Fruit fly (Drosophila melanogaster) whole organism, embryonic: ENCODE results near the gene RAF2.

Experiments
- Asciz ChIP-seq: fragments of 200-800 bp; sonication (Bioruptor generic); optimal IDR thresholded peaks from 2 replicates; lab custom pipeline; 2017; ENCODE audit warnings: missing biosample characterization, mild to moderate bottlenecking, missing genetic modification characterization, missing genetic modification reagents
- Blimp-1 ChIP-seq: fragments of 200-800 bp; sonication (Bioruptor generic); optimal IDR thresholded peaks from 3 replicates; lab custom pipeline; 2018; ENCODE audit warnings: missing biosample characterization, missing genetic modification characterization, mild to moderate bottlenecking, moderate library complexity, missing genetic modification reagents
- CG10147 ChIP-seq: fragments of 200-800 bp; sonication (Bioruptor generic); optimal IDR thresholded peaks from 2 replicates; lab custom pipeline; 2019; ENCODE audit warnings: missing biosample characterization, mild to moderate bottlenecking, missing genetic modification characterization, moderate library complexity
- CG11504 ChIP-seq: fragments of 200-800 bp; sonication (Bioruptor generic); optimal IDR thresholded peaks from 3 replicates; lab custom pipeline; 2019; ENCODE audit warnings: missing biosample characterization, mild to moderate bottlenecking, missing genetic modification characterization, moderate library complexity
- CG13123 ChIP-seq: fragments of 200-800 bp; sonication (Bioruptor generic); optimal IDR thresholded peaks from 2 replicates; lab custom pipeline; 2016; ENCODE audit warnings: missing biosample characterization, missing genetic modification characterization
- CG1529 ChIP-seq: fragments of 200-800 bp; sonication (Bioruptor generic); optimal IDR thresholded peaks from 3 replicates; lab custom pipeline; 2018; ENCODE audit warnings: missing biosample characterization, missing genetic modification characterization
- CG18262 ChIP-seq: fragments of 200-800 bp; optimal IDR thresholded peaks from 3 replicates; lab custom pipeline; 2019; ENCODE audit warnings: missing biosample characterization, mild to moderate bottlenecking, missing genetic modification characterization, moderate library complexity
- CG2678 ChIP-seq: fragments of 200-800 bp; sonication (Bioruptor generic); optimal IDR thresholded peaks from 3 replicates; lab custom pipeline; 2019; ENCODE audit warnings: missing biosample characterization, mild to moderate bottlenecking, missing genetic modification characterization, moderate library complexity
- CG33557 ChIP-seq: fragments of 200-800 bp; sonication (Bioruptor generic); optimal IDR thresholded peaks from 2 replicates; lab custom pipeline; 2019; ENCODE audit warnings: missing biosample characterization, mild to moderate bottlenecking, missing genetic modification characterization, moderate library complexity
- CG4707 ChIP-seq: fragments of 200-800 bp; sonication (Bioruptor generic); optimal IDR thresholded peaks from 2 replicates; lab custom pipeline; 2018; ENCODE audit warnings: missing biosample characterization, mild to moderate bottlenecking, missing genetic modification characterization, moderate library complexity
- CG6813 ChIP-seq: fragments of 200-800 bp; sonication (Bioruptor generic); optimal IDR thresholded peaks from 2 replicates; lab custom pipeline; 2017; ENCODE audit warnings: missing biosample characterization, missing genetic modification characterization, mild to moderate bottlenecking, moderate library complexity, missing genetic modification reagents
- CG8765 ChIP-seq: fragments of 200-800 bp; sonication (Bioruptor generic); IDR thresholded peaks from 2 replicates; pipeline ENCODE4 v1.3.6; 2022; ENCODE audit warnings: missing biosample characterization, missing genetic modification characterization
- CHES-1-like ChIP-seq: fragments of 200-800 bp; sonication (Bioruptor generic); optimal IDR thresholded peaks from 2 replicates; lab custom pipeline; 2016; ENCODE audit warnings: missing biosample characterization, missing genetic modification characterization
- D ChIP-seq, 2 experiments: fragments of 200-800 bp in 1 of 2; fragments of >200 bp in 1 of 2; sonication (Bioruptor generic) in 1 of 2; optimal IDR thresholded peaks; 2 replicates in 1 of 2; 3 replicates in 1 of 2; lab custom pipeline; 2017; ENCODE audit warnings: mild to moderate bottlenecking in 1 of 2, missing biosample characterization in 1 of 2, missing genetic modification characterization in 1 of 2, missing genetic modification reagents in 1 of 2
- Ets65A ChIP-seq: fragments of 200-800 bp; sonication (Bioruptor generic); peaks from one replicate; lab custom pipeline; 2016; ENCODE audit warnings: missing biosample characterization, missing genetic modification characterization
- Gug ChIP-seq: fragments of 200-800 bp; sonication (Bioruptor generic); IDR thresholded peaks from 4 replicates; pipeline ENCODE4 v1.3.6; 2022; ENCODE audit warnings: missing biosample characterization, missing genetic modification characterization
- HHEX ChIP-seq: fragments of 200-800 bp; sonication (Bioruptor generic); optimal IDR thresholded peaks from 3 replicates; lab custom pipeline; 2017; ENCODE audit warnings: missing biosample characterization, mild to moderate bottlenecking, missing genetic modification characterization, missing genetic modification reagents
- PHDP ChIP-seq: fragments of 200-800 bp; sonication (Bioruptor generic); optimal IDR thresholded peaks from 3 replicates; lab custom pipeline; 2018; ENCODE audit warnings: missing biosample characterization, mild to moderate bottlenecking, missing genetic modification characterization, moderate library complexity
- abd-A ChIP-seq: fragments of 200-800 bp; sonication (Bioruptor generic); optimal IDR thresholded peaks from 3 replicates; lab custom pipeline; 2019; ENCODE audit warnings: missing biosample characterization, mild to moderate bottlenecking, missing genetic modification characterization, moderate library complexity
- bab2 ChIP-seq: fragments of 200-800 bp; sonication (Bioruptor generic); optimal IDR thresholded peaks from 2 replicates; lab custom pipeline; 2016; ENCODE audit warnings: missing biosample characterization, missing genetic modification characterization
- bowl ChIP-seq: fragments of 200-800 bp; sonication (Bioruptor generic); IDR thresholded peaks from 2 replicates; pipeline ENCODE4 v1.3.6; 2022; ENCODE audit warnings: missing biosample characterization, missing genetic modification characterization
- bsh ChIP-seq, 2 experiments: fragments of 200-800 bp; sonication (Bioruptor generic); optimal IDR thresholded peaks; 2 replicates each; lab custom pipeline; 2017 to 2018; ENCODE audit warnings: mild to moderate bottlenecking in 2 of 2, missing biosample characterization in 2 of 2, missing genetic modification characterization in 2 of 2, moderate library complexity in 1 of 2
- ci ChIP-seq: fragments of 200-800 bp; sonication (Bioruptor generic); IDR thresholded peaks from 3 replicates; pipeline ENCODE4 v1.3.6; 2022; ENCODE audit warnings: missing biosample characterization, missing genetic modification characterization
- dati ChIP-seq: fragments of 200-800 bp; sonication (Bioruptor generic); IDR thresholded peaks from 2 replicates; pipeline ENCODE4 v1.3.6; 2022; ENCODE audit warnings: missing biosample characterization, missing genetic modification characterization
- dmrt99B ChIP-seq: fragments of 200-800 bp; sonication (Bioruptor generic); optimal IDR thresholded peaks from 2 replicates; lab custom pipeline; 2018; ENCODE audit warnings: missing biosample characterization, mild to moderate bottlenecking, missing genetic modification characterization, moderate library complexity
- gem ChIP-seq: fragments of 200-800 bp; sonication (Bioruptor generic); optimal IDR thresholded peaks from 2 replicates; lab custom pipeline; 2019; ENCODE audit warnings: missing biosample characterization, mild to moderate bottlenecking, missing genetic modification characterization, moderate library complexity
- gsb-n ChIP-seq: fragments of 200-800 bp; sonication (Bioruptor generic); optimal IDR thresholded peaks from 3 replicates; lab custom pipeline; 2018; ENCODE audit warnings: missing biosample characterization, mild to moderate bottlenecking, missing genetic modification characterization
- insv ChIP-seq, 2 experiments: fragments of 200-800 bp; sonication (Bioruptor generic); optimal IDR thresholded peaks; 3 replicates each; lab custom pipeline; 2016 to 2018; ENCODE audit warnings: missing biosample characterization in 2 of 2, missing genetic modification characterization in 2 of 2
- kni ChIP-seq: fragments of 200-800 bp; sonication (Bioruptor generic); optimal IDR thresholded peaks from 3 replicates; lab custom pipeline; 2017; ENCODE audit warnings: mild to moderate bottlenecking, missing biosample characterization, missing genetic modification reagents, missing genetic modification characterization
- mam ChIP-seq: fragments of 200-800 bp; sonication (Bioruptor generic); optimal IDR thresholded peaks from 3 replicates; lab custom pipeline; 2016; ENCODE audit warnings: missing biosample characterization, missing genetic modification characterization
- nau ChIP-seq: fragments of 200-800 bp; sonication (Bioruptor generic); optimal IDR thresholded peaks from 3 replicates; lab custom pipeline; 2017; ENCODE audit warnings: missing biosample characterization, mild to moderate bottlenecking, missing genetic modification characterization, missing genetic modification reagents
- onecut ChIP-seq: fragments of 200-800 bp; sonication (Bioruptor generic); IDR thresholded peaks from 2 replicates; pipeline ENCODE4 v1.3.6; 2022; ENCODE audit warnings: missing biosample characterization, missing genetic modification characterization
- scrt ChIP-seq: fragments of 200-800 bp; sonication (Bioruptor generic); optimal IDR thresholded peaks from 2 replicates; lab custom pipeline; 2018; ENCODE audit warnings: missing biosample characterization, mild to moderate bottlenecking, missing genetic modification characterization, moderate library complexity
- sens ChIP-seq: fragments of 200-800 bp; sonication (Bioruptor generic); peaks from one replicate; lab custom pipeline; 2016; ENCODE audit warnings: missing biosample characterization, missing genetic modification characterization
- sima ChIP-seq: fragments of 200-800 bp; sonication (Bioruptor generic); optimal IDR thresholded peaks from 2 replicates; lab custom pipeline; 2016; ENCODE audit warnings: missing biosample characterization, missing genetic modification characterization
- slbo ChIP-seq: fragments of 200-800 bp; sonication (Bioruptor generic); IDR thresholded peaks from 2 replicates; pipeline ENCODE4 v1.3.6; 2022; ENCODE audit warnings: missing biosample characterization, missing genetic modification characterization
- tx ChIP-seq: fragments of 200-800 bp; sonication (Bioruptor generic); optimal IDR thresholded peaks from 2 replicates; lab custom pipeline; 2016; ENCODE audit warnings: missing biosample characterization, missing genetic modification characterization

Gene RAF2

DNA sequence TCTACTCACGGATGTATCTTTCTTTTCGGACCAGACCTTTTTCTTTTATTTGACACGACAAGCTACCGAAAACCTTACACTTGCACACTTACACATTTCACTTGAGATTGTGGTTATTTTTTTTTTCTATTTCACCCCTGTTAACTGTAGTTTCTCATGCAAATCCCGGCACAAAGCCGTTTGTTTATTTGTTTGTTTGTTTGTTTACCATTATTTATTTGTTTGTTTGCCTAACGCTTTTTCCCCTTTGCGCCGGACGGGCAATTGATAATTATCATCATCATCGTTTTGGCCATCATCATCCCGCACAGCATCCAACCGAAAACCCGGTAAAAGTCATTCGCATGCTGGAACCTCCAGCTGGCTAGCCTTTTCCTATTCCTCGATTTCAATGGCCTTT, 44.9 kb downstream of the RAF2 start (continued):
- TF ChIP-seq D (optimal IDR thresholded peaks at IDR 0.05; lab: Kevin White, UChicago), result no peak
- TF ChIP-seq D (GFP tag; optimal IDR thresholded peaks at IDR 0.05; lab: Kevin White, UChicago), result peak; percentile 32
- peak; percentile 29 for TF ChIP-seq CG2678 (tag; lab: Kevin White, UChicago)
- no peak for TF ChIP-seq abd-A
- peak; percentile 9 for TF ChIP-seq CG11504 (tag; lab: Kevin White, UChicago)
- TF ChIP-seq sens (GFP tag; lab: Kevin White, UChicago), result peak; percentile 49
- TF ChIP-seq CG10147 (GFP tag; lab: Kevin White, UChicago), result no peak
- TF ChIP-seq PHDP, result peak; percentile 9
- peak; percentile 8 for TF ChIP-seq CG1529
- TF ChIP-seq insv (GFP tag; optimal IDR thresholded peaks at IDR 0.05; lab: Kevin White, UChicago), result no peak
- peak; percentile 67 for TF ChIP-seq Asciz
- peak; percentile 15 for TF ChIP-seq HHEX (GFP tag; lab: Kevin White, UChicago)
- peak; percentile 24 for TF ChIP-seq nau (GFP tag; lab: Kevin White, UChicago)
- peak; percentile 12 for TF ChIP-seq CG4707 (GFP tag; lab: Kevin White, UChicago)
- TF ChIP-seq CG8765, result no peak
- peak; percentile 16 for TF ChIP-seq CG18262
- peak; percentile 18 for TF ChIP-seq dmrt99B
- 0 out of 3 replicates have a peak, but pooled peaks have one; percentile 23 for TF ChIP-seq ci (GFP tag; lab: Robert Waterston, UW)
- TF ChIP-seq Ets65A, result peak; percentile 86
- peak; percentile 36 for TF ChIP-seq CG6813
- no peak for TF ChIP-seq mam
- peak; percentile 32 for TF ChIP-seq Blimp-1 (GFP tag; lab: Kevin White, UChicago)

DNA sequence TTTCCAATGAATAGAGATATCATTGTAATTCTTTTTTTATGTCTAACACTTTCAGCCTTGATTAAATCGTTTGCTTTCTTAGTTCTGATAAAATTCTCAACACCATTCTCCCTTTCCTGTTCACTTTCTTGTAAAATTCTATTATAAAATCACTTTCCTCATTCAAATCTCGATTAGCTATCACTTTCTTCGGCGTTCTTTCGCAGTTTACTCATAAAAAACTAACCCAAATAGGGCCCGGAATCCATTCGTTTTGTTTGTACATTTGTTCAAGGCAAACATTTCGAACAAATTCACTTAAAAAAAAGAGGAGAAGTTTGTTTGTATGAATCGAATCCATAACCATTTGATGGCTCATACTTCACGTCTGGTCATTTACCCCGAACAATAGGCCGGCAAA, 47.4 kb downstream of the RAF2 start:
- TF ChIP-seq bsh (GFP tag; optimal IDR thresholded peaks at IDR 0.05; lab: Kevin White, UChicago) (peak in 1 of 2 experiments; percentile 7), dati (no peak), slbo (GFP tag; lab: Robert Waterston, UW) (no peak), kni (GFP tag; lab: Kevin White, UChicago) (peak; percentile 23), sens (GFP tag; lab: Kevin White, UChicago) (peak; percentile 21), CG33557 (GFP tag; lab: Kevin White, UChicago) (peak; percentile 5), gem (tag; lab: Kevin White, UChicago) (peak; percentile 6), Blimp-1 (GFP tag; lab: Kevin White, UChicago) (peak; percentile 91), CG6813 (peak; percentile 3)

DNA sequence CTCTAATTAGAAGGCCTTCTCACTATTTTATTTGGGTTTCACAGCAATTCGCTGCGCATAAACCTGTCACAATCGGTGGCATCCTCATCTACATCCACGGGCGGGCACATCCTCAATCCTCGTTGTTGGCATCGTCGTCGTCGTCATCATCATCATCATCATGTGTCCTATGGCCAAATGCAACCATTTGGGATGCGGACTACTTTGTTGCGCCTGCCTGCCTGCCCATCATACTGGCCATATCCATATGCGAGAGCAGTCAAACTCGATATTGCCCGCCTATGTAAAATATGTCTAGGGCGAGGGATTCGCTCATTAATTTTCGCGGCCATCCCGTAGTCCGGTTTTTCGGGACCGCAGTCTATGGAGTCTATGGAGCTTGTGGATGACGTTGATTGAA, 51.1 kb downstream of the RAF2 start:
- no peak for TF ChIP-seq CG13123 (GFP tag; lab: Kevin White, UChicago)
- no peak for TF ChIP-seq onecut (GFP tag; lab: Robert Waterston, UW)
- TF ChIP-seq scrt (GFP tag; lab: Kevin White, UChicago), result no peak
- TF ChIP-seq bowl (GFP tag; lab: Robert Waterston, UW), result no peak
- no peak for TF ChIP-seq sima (GFP tag; lab: Kevin White, UChicago)
- TF ChIP-seq tx (GFP tag; lab: Kevin White, UChicago), result no peak
- no peak for TF ChIP-seq bab2 (GFP tag; lab: Kevin White, UChicago)
- no peak for TF ChIP-seq CHES-1-like (GFP tag; lab: Kevin White, UChicago)
- no peak for TF ChIP-seq Gug
- no peak for TF ChIP-seq gsb-n (tag; lab: Kevin White, UChicago)
- no peak for TF ChIP-seq CG33557 (GFP tag; lab: Kevin White, UChicago)
